Worm (Caenorhabditis elegans) whole organism, L3 larva: ENCODE results near the gene Y46D2A.1.

Experiments
- aly-2 ChIP-seq: fragments of 150-350 bp; optimal IDR thresholded peaks from 2 replicates; lab custom pipeline; 2014; ENCODE audit warnings: missing biosample characterization, missing genetic modification characterization
- ceh-82 ChIP-seq: fragments of 150-350 bp; optimal IDR thresholded peaks from 2 replicates; lab custom pipeline; 2014; ENCODE audit warnings: missing biosample characterization, missing genetic modification characterization
- ceh-9 ChIP-seq: sonication (generic microtip); optimal IDR thresholded peaks from 2 replicates; lab custom pipeline; 2018; ENCODE audit warnings: missing biosample characterization, missing genetic modification characterization
- egl-27 ChIP-seq: sonication (generic microtip); optimal IDR thresholded peaks from 4 replicates; lab custom pipeline; 2017; ENCODE audit warnings: missing biosample characterization, missing genetic modification reagents, missing genetic modification characterization
- fkh-10 ChIP-seq: sonication (generic microtip); optimal IDR thresholded peaks from 2 replicates; lab custom pipeline; 2017; ENCODE audit warnings: missing biosample characterization, missing genetic modification reagents, missing genetic modification characterization
- nhr-11 ChIP-seq: fragments of 150-350 bp; optimal IDR thresholded peaks from 2 replicates; lab custom pipeline; 2014; ENCODE audit warnings: missing biosample characterization, missing genetic modification characterization
- nhr-28 ChIP-seq: fragments of 150-350 bp; optimal IDR thresholded peaks from 2 replicates; lab custom pipeline; 2014; ENCODE audit warnings: missing biosample characterization, missing genetic modification characterization
- snpc-4 ChIP-seq: fragments of 150-350 bp; optimal IDR thresholded peaks from 2 replicates; lab custom pipeline; 2014; ENCODE audit warnings: missing biosample characterization, missing genetic modification characterization
- tbx-2 ChIP-seq: sonication (generic microtip); optimal IDR thresholded peaks from 2 replicates; lab custom pipeline; 2016; ENCODE audit warnings: mild to moderate bottlenecking, missing genetic modification characterization, missing compliant biosample characterization
- ztf-11 ChIP-seq: fragments of 150-350 bp; optimal IDR thresholded peaks from 2 replicates; lab custom pipeline; 2014; ENCODE audit warnings: missing biosample characterization, missing genetic modification characterization

ce11 chrII:3318839-3319238 is 3.5 kb upstream of the Y46D2A.1 start:
- TF ChIP-seq ztf-11 (tag; lab: Kevin White, UChicago): no peak
- TF ChIP-seq nhr-11 (tag; lab: Kevin White, UChicago): no peak
- no peak for TF ChIP-seq snpc-4 (tag; lab: Kevin White, UChicago)
- TF ChIP-seq aly-2 (tag; lab: Kevin White, UChicago): no peak
- TF ChIP-seq tbx-2 (tag; lab: Kevin White, UChicago): no peak
- TF ChIP-seq egl-27 (tag; lab: Kevin White, UChicago): no peak
- TF ChIP-seq fkh-10 (GFP tag; lab: Kevin White, UChicago): no peak
- TF ChIP-seq nhr-28 (tag; lab: Kevin White, UChicago): no peak
- no peak for TF ChIP-seq ceh-82
- no peak for TF ChIP-seq ceh-9
